Fruit fly (Drosophila melanogaster) whole organism, embryonic: ENCODE results near the gene CHKov1.

Source experiments
- Atf-2 ChIP-seq: fragments of 200-800 bp; sonication (Bioruptor generic); optimal IDR thresholded peaks from 2 replicates; lab custom pipeline; 2016; ENCODE audit warnings: missing biosample characterization, missing genetic modification characterization
- Bdp1 ChIP-seq: fragments of 200-800 bp; sonication (Bioruptor generic); optimal IDR thresholded peaks from 3 replicates; lab custom pipeline; 2016; ENCODE audit warnings: missing biosample characterization, missing genetic modification characterization
- Bgb ChIP-seq: fragments of 200-800 bp; sonication (Bioruptor generic); IDR thresholded peaks from 2 replicates; pipeline ENCODE4 v1.3.6; 2022; ENCODE audit warnings: missing biosample characterization, missing genetic modification characterization; ENCODE audit not compliant: partially characterized antibody
- CG10366 ChIP-seq: fragments of 200-800 bp; sonication (Bioruptor generic); IDR thresholded peaks from 2 replicates; pipeline ENCODE4 v1.3.6; 2022; ENCODE audit warnings: missing biosample characterization, missing genetic modification characterization
- CG10959 ChIP-seq: fragments of 200-800 bp; sonication (Bioruptor generic); IDR thresholded peaks from 2 replicates; pipeline ENCODE4 v1.3.6; 2022; ENCODE audit warnings: missing biosample characterization, missing genetic modification characterization
- CG12236 ChIP-seq: fragments of 200-800 bp; sonication (Bioruptor generic); optimal IDR thresholded peaks from 2 replicates; lab custom pipeline; 2016; ENCODE audit warnings: missing biosample characterization, missing genetic modification characterization
- CG12659 ChIP-seq: fragments of 200-800 bp; sonication (Bioruptor generic); optimal IDR thresholded peaks from 3 replicates; lab custom pipeline; 2017; ENCODE audit warnings: mild to moderate bottlenecking, missing biosample characterization, missing genetic modification reagents, missing genetic modification characterization
- CG13424 ChIP-seq: fragments of 200-800 bp; sonication (Bioruptor generic); optimal IDR thresholded peaks from 2 replicates; lab custom pipeline; 2019; ENCODE audit warnings: missing biosample characterization, mild to moderate bottlenecking, missing genetic modification characterization, moderate library complexity
- CG13775 ChIP-seq: fragments of 200-800 bp; sonication (Bioruptor generic); optimal IDR thresholded peaks from 3 replicates; lab custom pipeline; 2017; ENCODE audit warnings: missing biosample characterization, mild to moderate bottlenecking, missing genetic modification characterization
- CG13894 ChIP-seq: fragments of 200-800 bp; sonication (Bioruptor generic); optimal IDR thresholded peaks from 3 replicates; lab custom pipeline; 2018; ENCODE audit warnings: missing biosample characterization, mild to moderate bottlenecking, missing genetic modification characterization, moderate library complexity
- CG14050 ChIP-seq: fragments of 200-800 bp; sonication (Bioruptor generic); IDR thresholded peaks from 3 replicates; pipeline ENCODE4 v1.3.6; 2022; ENCODE audit warnings: missing biosample characterization, missing genetic modification characterization
- CG14441 ChIP-seq: fragments of 200-800 bp; sonication (Bioruptor generic); IDR thresholded peaks from 2 replicates; pipeline ENCODE4 v1.3.6; 2022; ENCODE audit warnings: missing biosample characterization, missing genetic modification characterization
- CG17359 ChIP-seq: fragments of 200-800 bp; sonication (Bioruptor generic); optimal IDR thresholded peaks from 3 replicates; lab custom pipeline; 2018; ENCODE audit warnings: missing biosample characterization, mild to moderate bottlenecking, missing genetic modification characterization, moderate library complexity
- CG17385 ChIP-seq: fragments of 200-800 bp; sonication (Bioruptor generic); optimal IDR thresholded peaks from 3 replicates; lab custom pipeline; 2018; ENCODE audit warnings: missing biosample characterization, mild to moderate bottlenecking, missing genetic modification characterization
- CG18764 ChIP-seq: fragments of 200-800 bp; sonication (Bioruptor generic); optimal IDR thresholded peaks from 3 replicates; lab custom pipeline; 2016; ENCODE audit warnings: missing biosample characterization, missing genetic modification characterization
- CG2889 ChIP-seq: fragments of 200-800 bp; sonication (Bioruptor generic); IDR thresholded peaks from 3 replicates; pipeline ENCODE4 v1.3.6; 2022; ENCODE audit warnings: missing biosample characterization, missing genetic modification characterization
- CG31388 ChIP-seq: fragments of 200-800 bp; sonication (Bioruptor generic); optimal IDR thresholded peaks from 2 replicates; lab custom pipeline; 2016; ENCODE audit warnings: missing biosample characterization, missing genetic modification characterization
- CG32532 ChIP-seq: fragments of 200-800 bp; sonication (Bioruptor generic); IDR thresholded peaks from 2 replicates; pipeline ENCODE4 v1.3.6; 2022; ENCODE audit warnings: missing biosample characterization, missing genetic modification characterization
- CG34376 ChIP-seq: fragments of 200-800 bp; sonication (Bioruptor generic); optimal IDR thresholded peaks from 2 replicates; lab custom pipeline; 2018; ENCODE audit warnings: missing biosample characterization, mild to moderate bottlenecking, missing genetic modification characterization
- CG4617 ChIP-seq: fragments of 200-800 bp; sonication (Bioruptor generic); optimal IDR thresholded peaks from 3 replicates; lab custom pipeline; 2016; ENCODE audit warnings: missing biosample characterization, missing genetic modification characterization, borderline replicate concordance
- CG5245 ChIP-seq: fragments of 200-800 bp; sonication (Bioruptor generic); optimal IDR thresholded peaks from 3 replicates; lab custom pipeline; 2016; ENCODE audit warnings: missing biosample characterization, missing genetic modification characterization
- CG6689 ChIP-seq: fragments of 200-800 bp; sonication (Bioruptor generic); IDR thresholded peaks from 2 replicates; pipeline ENCODE4 v1.3.6; 2022; ENCODE audit warnings: missing biosample characterization, missing genetic modification characterization
- CG6765 ChIP-seq: fragments of 200-800 bp; sonication (Bioruptor generic); optimal IDR thresholded peaks from 3 replicates; lab custom pipeline; 2017; ENCODE audit warnings: missing biosample characterization, mild to moderate bottlenecking, missing genetic modification characterization
- CG6813 ChIP-seq: fragments of 200-800 bp; sonication (Bioruptor generic); optimal IDR thresholded peaks from 2 replicates; lab custom pipeline; 2017; ENCODE audit warnings: missing biosample characterization, missing genetic modification characterization, mild to moderate bottlenecking, moderate library complexity, missing genetic modification reagents
- CG7372 ChIP-seq: fragments of 200-800 bp; sonication (Bioruptor generic); IDR thresholded peaks from 2 replicates; pipeline ENCODE4 v1.3.6; 2022; ENCODE audit warnings: missing biosample characterization, missing genetic modification characterization
- CG8944 ChIP-seq: fragments of 200-800 bp; sonication (Bioruptor generic); optimal IDR thresholded peaks from 3 replicates; lab custom pipeline; 2016; ENCODE audit warnings: missing biosample characterization, missing genetic modification characterization
- Deaf1 ChIP-seq: fragments of 200-800 bp; optimal IDR thresholded peaks from 3 replicates; lab custom pipeline; 2019; ENCODE audit warnings: missing biosample characterization, mild to moderate bottlenecking, missing genetic modification characterization, moderate library complexity
- Dref ChIP-seq: fragments of 200-800 bp; sonication (Bioruptor generic); IDR thresholded peaks from 2 replicates; pipeline ENCODE4 v1.3.6; 2022; ENCODE audit warnings: missing biosample characterization, missing genetic modification characterization
- Fer3 ChIP-seq: fragments of 200-800 bp; sonication (Bioruptor generic); optimal IDR thresholded peaks from 2 replicates; lab custom pipeline; 2018; ENCODE audit warnings: missing biosample characterization, mild to moderate bottlenecking, missing genetic modification characterization, moderate library complexity
- HmgD ChIP-seq: fragments of 200-800 bp; sonication (Bioruptor generic); optimal IDR thresholded peaks from 3 replicates; lab custom pipeline; 2016; ENCODE audit warnings: missing biosample characterization, missing genetic modification characterization
- Hr78 ChIP-seq, 2 experiments: fragments of 200-800 bp in 1 of 2; fragments of >200 bp in 1 of 2; sonication (Bioruptor generic) in 1 of 2; optimal IDR thresholded peaks; 2 replicates each; lab custom pipeline; 2017 to 2019; ENCODE audit warnings: missing biosample characterization in 2 of 2, missing genetic modification characterization in 2 of 2, mild to moderate bottlenecking in 1 of 2, moderate library complexity in 1 of 2
- Lhr ChIP-seq: fragments of 200-800 bp; sonication (Bioruptor generic); optimal IDR thresholded peaks from 3 replicates; lab custom pipeline; 2017; ENCODE audit warnings: mild to moderate bottlenecking, missing biosample characterization, missing genetic modification reagents, missing genetic modification characterization
- NC2β ChIP-seq: fragments of 200-800 bp; sonication (Bioruptor generic); optimal IDR thresholded peaks from 2 replicates; lab custom pipeline; 2016; ENCODE audit warnings: missing biosample characterization, missing genetic modification characterization
- Neu2 ChIP-seq: fragments of 200-800 bp; sonication (Bioruptor generic); optimal IDR thresholded peaks from 3 replicates; lab custom pipeline; 2016; ENCODE audit warnings: missing biosample characterization, missing genetic modification characterization, borderline replicate concordance
- Ptx1 ChIP-seq: fragments of 200-800 bp; sonication (Bioruptor generic); IDR thresholded peaks from 2 replicates; pipeline ENCODE4 v1.3.6; 2022; ENCODE audit warnings: missing biosample characterization, missing genetic modification characterization
- Scr ChIP-seq: fragments of 200-800 bp; sonication (Bioruptor generic); IDR thresholded peaks from 2 replicates; pipeline ENCODE4 v1.3.6; 2022; ENCODE audit warnings: missing biosample characterization, missing genetic modification characterization; ENCODE audit not compliant: partially characterized antibody
- Sry-β ChIP-seq: fragments of 200-800 bp; sonication (Bioruptor generic); optimal IDR thresholded peaks from 2 replicates; lab custom pipeline; 2018; ENCODE audit warnings: missing biosample characterization, mild to moderate bottlenecking, missing genetic modification characterization, moderate library complexity
- ab ChIP-seq: fragments of 200-800 bp; sonication (Bioruptor generic); optimal IDR thresholded peaks from 2 replicates; lab custom pipeline; 2016; ENCODE audit warnings: missing biosample characterization, missing genetic modification characterization
- bbx ChIP-seq: fragments of 200-800 bp; sonication (Bioruptor generic); IDR thresholded peaks from 2 replicates; pipeline ENCODE4 v1.3.6; 2022; ENCODE audit warnings: missing biosample characterization, missing genetic modification characterization; ENCODE audit not compliant: partially characterized antibody
- bowl ChIP-seq: fragments of 200-800 bp; sonication (Bioruptor generic); IDR thresholded peaks from 2 replicates; pipeline ENCODE4 v1.3.6; 2022; ENCODE audit warnings: missing biosample characterization, missing genetic modification characterization
- crp ChIP-seq, 2 experiments: fragments of 200-800 bp; sonication (Bioruptor generic); optimal IDR thresholded peaks; 2 replicates in 1 of 2; 3 replicates in 1 of 2; lab custom pipeline; 2017; ENCODE audit warnings: missing biosample characterization in 2 of 2, missing genetic modification characterization in 2 of 2, mild to moderate bottlenecking in 1 of 2, moderate library complexity in 1 of 2
- dimm ChIP-seq: fragments of 200-800 bp; sonication (Bioruptor generic); IDR thresholded peaks from 2 replicates; pipeline ENCODE4 v1.3.6; 2022; ENCODE audit warnings: missing biosample characterization, missing genetic modification characterization
- eve ChIP-seq, 2 experiments: fragments of >200 bp; optimal IDR thresholded peaks; 2 replicates each; lab custom pipeline; 2017; ENCODE audit warnings: missing biosample characterization in 2 of 2, missing genetic modification characterization in 2 of 2
- ham ChIP-seq: fragments of 200-800 bp; sonication (Bioruptor generic); IDR thresholded peaks from 2 replicates; pipeline ENCODE4 v1.3.6; 2022; ENCODE audit warnings: missing biosample characterization, missing genetic modification characterization
- her ChIP-seq: fragments of 200-800 bp; sonication (Bioruptor generic); optimal IDR thresholded peaks from 2 replicates; lab custom pipeline; 2016; ENCODE audit warnings: missing biosample characterization, missing genetic modification characterization
- hth ChIP-seq: fragments of >200 bp; optimal IDR thresholded peaks from 2 replicates; lab custom pipeline; 2017; ENCODE audit warnings: inconsistent platforms
- ind ChIP-seq: fragments of 200-800 bp; sonication (Bioruptor generic); optimal IDR thresholded peaks from 3 replicates; lab custom pipeline; 2016; ENCODE audit warnings: missing biosample characterization, missing genetic modification characterization
- jing ChIP-seq: fragments of 200-800 bp; sonication (Bioruptor generic); optimal IDR thresholded peaks from 2 replicates; lab custom pipeline; 2018; ENCODE audit warnings: missing biosample characterization, mild to moderate bottlenecking, missing genetic modification characterization
- pan ChIP-seq, 4 experiments: fragments of >200 bp in 3 of 4; fragments of 200-800 bp in 1 of 4; sonication (Bioruptor generic) in 1 of 4; optimal IDR thresholded peaks in 3 of 4; IDR thresholded peaks in 1 of 4; 2 replicates each; pipeline versions ENCODE4 v1.3.6 to Lab custom; 2017 to 2022; ENCODE audit warnings: missing biosample characterization in 2 of 4, missing genetic modification characterization in 2 of 4, mixed read lengths in 1 of 4
- pzg ChIP-seq: fragments of 200-800 bp; sonication (Bioruptor generic); optimal IDR thresholded peaks from 3 replicates; lab custom pipeline; 2018; ENCODE audit warnings: missing biosample characterization, mild to moderate bottlenecking, missing genetic modification characterization, moderate library complexity
- sug ChIP-seq: fragments of 200-800 bp; optimal IDR thresholded peaks from 2 replicates; lab custom pipeline; 2019; ENCODE audit warnings: missing biosample characterization, mild to moderate bottlenecking, missing genetic modification characterization, moderate library complexity

CHKov1 gene

dm6 chr3R:25275276-25275675 is 53.8 kb downstream of the CHKov1 start (continued):
- TF ChIP-seq Scr (GFP tag; lab: Robert Waterston, UW) (no peak), her (GFP tag; lab: Kevin White, UChicago) (no peak), crp (GFP tag; optimal IDR thresholded peaks at IDR 0.05; lab: Kevin White, UChicago) (no peak), CG17359 (tag; lab: Kevin White, UChicago) (no peak), jing (GFP tag; lab: Kevin White, UChicago) (no peak), sug (tag; lab: Kevin White, UChicago) (peak; percentile 77), Neu2 (no peak), CG13894 (tag; lab: Kevin White, UChicago) (peak; percentile 57), Bdp1 (GFP tag; lab: Kevin White, UChicago) (no peak), CG13775 (GFP tag; lab: Kevin White, UChicago) (no peak), CG14441 (GFP tag; lab: Robert Waterston, UW) (no peak; the same call in 1 of the 2 replicates), Lhr (GFP tag; lab: Kevin White, UChicago) (no peak), CG2889 (GFP tag; lab: Robert Waterston, UW) (no peak), Dref (GFP tag; lab: Robert Waterston, UW) (no peak), CG7372 (GFP tag; lab: Robert Waterston, UW) (peak; percentile 59), CG14050 (GFP tag; lab: Robert Waterston, UW) (no peak), Atf-2 (GFP tag; lab: Kevin White, UChicago) (no peak), CG32532 (GFP tag; lab: Robert Waterston, UW) (no peak), CG6765 (GFP tag; lab: Kevin White, UChicago) (peak; percentile 68), CG4617 (GFP tag; lab: Kevin White, UChicago) (no peak), dimm (GFP tag; lab: Robert Waterston, UW) (no peak), bbx (GFP tag; lab: Robert Waterston, UW) (no peak), CG13424 (peak; percentile 36), HmgD (no peak), ab (GFP tag; lab: Kevin White, UChicago) (no peak), CG10366 (GFP tag; lab: Robert Waterston, UW) (no peak), hth (lab: Kevin White, UChicago) (no peak), CG8944 (GFP tag; lab: Kevin White, UChicago) (no peak), CG12236 (GFP tag; lab: Kevin White, UChicago) (no peak), Fer3 (peak; percentile 54), ham (GFP tag; lab: Robert Waterston, UW) (no peak), CG5245 (GFP tag; lab: Kevin White, UChicago) (no peak), bowl (GFP tag; lab: Robert Waterston, UW) (no peak), ind (GFP tag; lab: Kevin White, UChicago) (no peak), Deaf1 (tag; lab: Kevin White, UChicago) (no peak), CG31388 (GFP tag; lab: Kevin White, UChicago) (no peak), pzg (GFP tag; lab: Kevin White, UChicago) (no peak), CG18764 (no peak), eve (GFP tag; optimal IDR thresholded peaks at IDR 0.05; lab: Kevin White, UChicago) (no peak), CG6813 (peak; percentile 25), CG10959 (no peak), Hr78 (GFP tag; optimal IDR thresholded peaks at IDR 0.05; lab: Kevin White, UChicago) (no peak), CG34376 (GFP tag; lab: Kevin White, UChicago) (peak; percentile 47), NC2β (GFP tag; lab: Kevin White, UChicago) (no peak), pan (optimal IDR thresholded peaks at IDR 0.05; lab: Kevin White, UChicago) (no peak), pan (GFP tag; optimal IDR thresholded peaks at IDR 0.05 in 1 of 2, IDR thresholded peaks at IDR 0.05 in 1 of 2) (no peak), CG12659 (GFP tag; lab: Kevin White, UChicago) (peak; percentile 23), Ptx1 (GFP tag; lab: Robert Waterston, UW) (no peak), CG17385 (peak; percentile 22), Bgb (GFP tag; lab: Robert Waterston, UW) (no peak), Sry-β (GFP tag; lab: Kevin White, UChicago) (no peak), CG6689 (GFP tag; lab: Robert Waterston, UW) (no peak)
